Worm (Caenorhabditis elegans) whole organism, L1 larva: ENCODE measurements around the gene nep-8.

Experiments
- C34B4.2 ChIP-seq: sonication (generic microtip); optimal IDR thresholded peaks from 2 replicates; lab custom pipeline; 2017; ENCODE audit warnings: mild to moderate bottlenecking, missing genetic modification characterization, missing compliant biosample characterization
- hpl-2 ChIP-seq: fragments of 150-350 bp; optimal IDR thresholded peaks from 2 replicates; lab custom pipeline; 2014; ENCODE audit warnings: missing biosample characterization, missing genetic modification reagents, missing genetic modification characterization
- lin-13 ChIP-seq: fragments of 150-350 bp; optimal IDR thresholded peaks from 2 replicates; lab custom pipeline; 2014; ENCODE audit warnings: missing biosample characterization, missing genetic modification reagents, missing genetic modification characterization
- lsy-2 ChIP-seq, 2 experiments: fragments of 150-350 bp; optimal IDR thresholded peaks; 2 replicates each; lab custom pipeline; 2014; ENCODE audit warnings: missing biosample characterization in 2 of 2, missing genetic modification characterization in 2 of 2
- nhr-11 ChIP-seq: fragments of 150-350 bp; optimal IDR thresholded peaks from 2 replicates; lab custom pipeline; 2014; ENCODE audit warnings: missing biosample characterization, missing genetic modification characterization
- nhr-28 ChIP-seq: fragments of 150-350 bp; optimal IDR thresholded peaks from 2 replicates; lab custom pipeline; 2014; ENCODE audit warnings: missing biosample characterization, missing genetic modification characterization
- nhr-77 ChIP-seq: fragments of 150-350 bp; optimal IDR thresholded peaks from 2 replicates; lab custom pipeline; 2014; ENCODE audit warnings: missing biosample characterization, missing genetic modification characterization
- nhr-85 ChIP-seq: sonication (generic microtip); peaks from one replicate; lab custom pipeline; 2016; ENCODE audit warnings: missing genetic modification characterization, inconsistent platforms, missing compliant biosample characterization
- nhr-90 ChIP-seq: sonication (generic microtip); optimal IDR thresholded peaks from 2 replicates; lab custom pipeline; 2016; ENCODE audit warnings: mild to moderate bottlenecking, missing genetic modification characterization, missing compliant biosample characterization; ENCODE audit not compliant: poor library complexity

ce11 chrII:3375302-3375701, 28.3 kb upstream of the nep-8 start:
- no peak for TF ChIP-seq nhr-90 (tag; lab: Kevin White, UChicago)
- no peak for TF ChIP-seq lsy-2 (tag; optimal IDR thresholded peaks at IDR 0.05; lab: Kevin White, UChicago)
- no peak for TF ChIP-seq nhr-28
- TF ChIP-seq nhr-85 (tag; lab: Kevin White, UChicago): no peak
- TF ChIP-seq nhr-11: no peak
- no peak for TF ChIP-seq lin-13 (GFP tag; lab: Kevin White, UChicago)
- no peak for TF ChIP-seq hpl-2 (GFP tag; lab: Kevin White, UChicago)
- TF ChIP-seq nhr-77: no peak
- no peak for TF ChIP-seq C34B4.2
